Worm (Caenorhabditis elegans) whole organism, L3 larva: ENCODE measurements around the gene C02G6.2.
A peak's percentile ranks its signal among the peaks of the same experiment; 100 is the strongest.

Source experiments
- R02D3.7 ChIP-seq: fragments of 150-350 bp; optimal IDR thresholded peaks from 2 replicates; lab custom pipeline; 2014; ENCODE audit warnings: missing biosample characterization, missing genetic modification characterization
- ZK546.5 ChIP-seq: sonication (generic microtip); optimal IDR thresholded peaks from 2 replicates; lab custom pipeline; 2017; ENCODE audit warnings: missing biosample characterization, missing genetic modification characterization
- aly-2 ChIP-seq: fragments of 150-350 bp; optimal IDR thresholded peaks from 2 replicates; lab custom pipeline; 2014; ENCODE audit warnings: missing biosample characterization, missing genetic modification characterization
- ama-1 ChIP-seq: fragments of 150-350 bp; optimal IDR thresholded peaks from 2 replicates; lab custom pipeline; 2018
- ceh-16 ChIP-seq: sonication (generic microtip); optimal IDR thresholded peaks from 2 replicates; lab custom pipeline; 2017; ENCODE audit warnings: missing biosample characterization, missing genetic modification characterization
- ceh-28 ChIP-seq: fragments of 150-350 bp; optimal IDR thresholded peaks from 2 replicates; lab custom pipeline; 2014; ENCODE audit warnings: missing biosample characterization, missing genetic modification reagents, missing genetic modification characterization
- ceh-82 ChIP-seq: fragments of 150-350 bp; optimal IDR thresholded peaks from 2 replicates; lab custom pipeline; 2014; ENCODE audit warnings: missing biosample characterization, missing genetic modification characterization
- ceh-9 ChIP-seq: sonication (generic microtip); optimal IDR thresholded peaks from 2 replicates; lab custom pipeline; 2018; ENCODE audit warnings: missing biosample characterization, missing genetic modification characterization
- daf-12 ChIP-seq: fragments of 150-350 bp; optimal IDR thresholded peaks from 2 replicates; lab custom pipeline; 2014; ENCODE audit warnings: missing biosample characterization, missing genetic modification reagents, missing genetic modification characterization
- egl-27 ChIP-seq: sonication (generic microtip); optimal IDR thresholded peaks from 4 replicates; lab custom pipeline; 2017; ENCODE audit warnings: missing biosample characterization, missing genetic modification reagents, missing genetic modification characterization
- egl-5 ChIP-seq: fragments of 150-350 bp; optimal IDR thresholded peaks from 2 replicates; lab custom pipeline; 2017; ENCODE audit warnings: missing biosample characterization, missing genetic modification reagents, missing genetic modification characterization, inconsistent platforms
- elt-1 ChIP-seq: fragments of 150-350 bp; optimal IDR thresholded peaks from 2 replicates; lab custom pipeline; 2014; ENCODE audit warnings: missing biosample characterization, missing genetic modification characterization
- elt-2 ChIP-seq: sonication (generic microtip); optimal IDR thresholded peaks from 2 replicates; lab custom pipeline; 2016; ENCODE audit warnings: missing genetic modification reagents, mild to moderate bottlenecking, missing genetic modification characterization, missing compliant biosample characterization
- elt-3 ChIP-seq, 3 experiments: fragments of 150-350 bp in 1 of 3; sonication (generic microtip) in 2 of 3; optimal IDR thresholded peaks; 2 replicates in 2 of 3; 4 replicates in 1 of 3; lab custom pipeline; 2014 to 2017; ENCODE audit warnings: missing biosample characterization in 3 of 3, missing genetic modification characterization in 3 of 3
- eor-1 ChIP-seq, 2 experiments: fragments of 150-350 bp; optimal IDR thresholded peaks; 2 replicates each; lab custom pipeline; 2014 to 2018; ENCODE audit warnings: missing biosample characterization in 2 of 2, missing genetic modification characterization in 2 of 2
- fkh-10 ChIP-seq: sonication (generic microtip); optimal IDR thresholded peaks from 2 replicates; lab custom pipeline; 2017; ENCODE audit warnings: missing biosample characterization, missing genetic modification reagents, missing genetic modification characterization
- fkh-2 ChIP-seq: fragments of 150-350 bp; optimal IDR thresholded peaks from 2 replicates; lab custom pipeline; 2014; ENCODE audit warnings: missing biosample characterization, missing genetic modification reagents, missing genetic modification characterization
- fos-1 ChIP-seq: fragments of 150-350 bp; optimal IDR thresholded peaks from 2 replicates; lab custom pipeline; 2014; ENCODE audit warnings: missing biosample characterization, missing genetic modification characterization
- hmg-11 ChIP-seq: sonication (generic microtip); optimal IDR thresholded peaks from 2 replicates; lab custom pipeline; 2016; ENCODE audit warnings: missing genetic modification characterization, missing compliant biosample characterization
- jun-1 ChIP-seq: fragments of 150-350 bp; optimal IDR thresholded peaks from 2 replicates; lab custom pipeline; 2014; ENCODE audit warnings: missing biosample characterization, missing genetic modification reagents, missing genetic modification characterization
- lin-15B ChIP-seq: fragments of 150-350 bp; optimal IDR thresholded peaks from 2 replicates; lab custom pipeline; 2014; ENCODE audit warnings: missing biosample characterization, missing genetic modification characterization
- lin-39 ChIP-seq: fragments of 150-350 bp; optimal IDR thresholded peaks from 2 replicates; lab custom pipeline; 2018; ENCODE audit warnings: missing biosample characterization, missing genetic modification reagents, missing genetic modification characterization
- lsy-12 ChIP-seq: sonication (generic microtip); optimal IDR thresholded peaks from 2 replicates; lab custom pipeline; 2016; ENCODE audit warnings: mild to moderate bottlenecking, missing genetic modification characterization, missing compliant biosample characterization
- mdl-1 ChIP-seq: fragments of 150-350 bp; optimal IDR thresholded peaks from 2 replicates; lab custom pipeline; 2014; ENCODE audit warnings: missing biosample characterization, missing genetic modification characterization
- mml-1 ChIP-seq: fragments of 150-350 bp; sonication (generic microtip); optimal IDR thresholded peaks from 3 replicates; lab custom pipeline; 2014; ENCODE audit warnings: missing biosample characterization, missing genetic modification characterization
- nfya-1 ChIP-seq: sonication (generic microtip); optimal IDR thresholded peaks from 2 replicates; lab custom pipeline; 2017; ENCODE audit warnings: missing genetic modification characterization, mild to moderate bottlenecking, missing compliant biosample characterization, antibody characterized with exemption, moderate library complexity; ENCODE audit not compliant: insufficient read depth
- nhr-11 ChIP-seq: fragments of 150-350 bp; optimal IDR thresholded peaks from 2 replicates; lab custom pipeline; 2014; ENCODE audit warnings: missing biosample characterization, missing genetic modification characterization
- nhr-12 ChIP-seq: fragments of 150-350 bp; optimal IDR thresholded peaks from 2 replicates; lab custom pipeline; 2014; ENCODE audit warnings: missing biosample characterization, missing genetic modification characterization
- nhr-23 ChIP-seq: fragments of 150-350 bp; optimal IDR thresholded peaks from 2 replicates; lab custom pipeline; 2014; ENCODE audit warnings: missing biosample characterization, missing genetic modification reagents, missing genetic modification characterization
- nhr-237 ChIP-seq: fragments of 150-350 bp; optimal IDR thresholded peaks from 2 replicates; lab custom pipeline; 2014; ENCODE audit warnings: missing biosample characterization, missing genetic modification characterization
- nhr-25 ChIP-seq: sonication (generic microtip); optimal IDR thresholded peaks from 2 replicates; lab custom pipeline; 2017; ENCODE audit warnings: missing biosample characterization, missing genetic modification characterization
- nhr-28 ChIP-seq: fragments of 150-350 bp; optimal IDR thresholded peaks from 2 replicates; lab custom pipeline; 2014; ENCODE audit warnings: missing biosample characterization, missing genetic modification characterization
- nhr-43 ChIP-seq: sonication (generic microtip); optimal IDR thresholded peaks from 2 replicates; lab custom pipeline; 2016; ENCODE audit warnings: mild to moderate bottlenecking, missing genetic modification characterization, missing compliant biosample characterization; ENCODE audit not compliant: poor library complexity, severe bottlenecking
- nhr-67 ChIP-seq: fragments of 150-350 bp; optimal IDR thresholded peaks from 2 replicates; lab custom pipeline; 2014; ENCODE audit warnings: missing biosample characterization, missing genetic modification characterization
- nhr-76 ChIP-seq: fragments of 150-350 bp; sonication (generic microtip); optimal IDR thresholded peaks from 5 replicates; lab custom pipeline; 2014; ENCODE audit warnings: missing biosample characterization, missing genetic modification characterization
- nhr-77 ChIP-seq: fragments of 150-350 bp; optimal IDR thresholded peaks from 2 replicates; lab custom pipeline; 2014; ENCODE audit warnings: missing biosample characterization, missing genetic modification characterization
- pha-4 ChIP-seq: fragments of 150-350 bp; optimal IDR thresholded peaks from 2 replicates; lab custom pipeline; 2014; ENCODE audit warnings: missing biosample characterization, missing genetic modification reagents, missing genetic modification characterization
- pqm-1 ChIP-seq: fragments of 150-350 bp; optimal IDR thresholded peaks from 2 replicates; lab custom pipeline; 2017; ENCODE audit warnings: missing biosample characterization, missing genetic modification characterization, inconsistent platforms
- sea-2 ChIP-seq: fragments of 150-350 bp; sonication (generic microtip); optimal IDR thresholded peaks from 4 replicates; lab custom pipeline; 2014; ENCODE audit warnings: missing biosample characterization, missing genetic modification reagents, missing genetic modification characterization
- skn-1 ChIP-seq: fragments of 150-350 bp; optimal IDR thresholded peaks from 2 replicates; lab custom pipeline; 2014; ENCODE audit warnings: missing biosample characterization, missing genetic modification characterization
- snpc-4 ChIP-seq: fragments of 150-350 bp; optimal IDR thresholded peaks from 2 replicates; lab custom pipeline; 2014; ENCODE audit warnings: missing biosample characterization, missing genetic modification characterization
- tbx-2 ChIP-seq: sonication (generic microtip); optimal IDR thresholded peaks from 2 replicates; lab custom pipeline; 2016; ENCODE audit warnings: mild to moderate bottlenecking, missing genetic modification characterization, missing compliant biosample characterization
- unc-39 ChIP-seq: sonication (generic microtip); optimal IDR thresholded peaks from 4 replicates; lab custom pipeline; 2017; ENCODE audit warnings: missing biosample characterization, missing genetic modification characterization
- unc-62 ChIP-seq: fragments of 150-350 bp; sonication (generic microtip); optimal IDR thresholded peaks from 4 replicates; lab custom pipeline; 2014; ENCODE audit warnings: missing biosample characterization, missing genetic modification reagents, missing genetic modification characterization
- zag-1 ChIP-seq: fragments of 150-350 bp; optimal IDR thresholded peaks from 2 replicates; lab custom pipeline; 2014; ENCODE audit warnings: missing biosample characterization, missing genetic modification characterization
- ztf-11 ChIP-seq: fragments of 150-350 bp; optimal IDR thresholded peaks from 2 replicates; lab custom pipeline; 2014; ENCODE audit warnings: missing biosample characterization, missing genetic modification characterization
- ztf-4 ChIP-seq: fragments of 150-350 bp; optimal IDR thresholded peaks from 2 replicates; lab custom pipeline; 2014; ENCODE audit warnings: missing biosample characterization, missing genetic modification characterization

C02G6.2 gene

ce11 chrV:5916862-5917261, 45.0 kb downstream of the C02G6.2 start:
- TF ChIP-seq pqm-1 (no peak), fos-1 (tag; lab: Kevin White, UChicago) (no peak), unc-62 (GFP tag; lab: Kevin White, UChicago) (no peak), tbx-2 (tag; lab: Kevin White, UChicago) (no peak), lin-39 (no peak), fkh-10 (GFP tag; lab: Kevin White, UChicago) (no peak), R02D3.7 (tag; lab: Kevin White, UChicago) (no peak)

- peak; percentile 52 for TF ChIP-seq ceh-28 (tag; lab: Kevin White, UChicago)
- TF ChIP-seq mdl-1 (tag; lab: Kevin White, UChicago): no peak
- TF ChIP-seq ZK546.5 (tag; lab: Kevin White, UChicago): no peak
- TF ChIP-seq ceh-9: no peak
- peak; percentile 95 for TF ChIP-seq nhr-43
- TF ChIP-seq tbx-2 (tag; lab: Kevin White, UChicago): no peak
- TF ChIP-seq sea-2 (GFP tag; lab: Kevin White, UChicago): no peak
- no peak for TF ChIP-seq fos-1 (tag; lab: Kevin White, UChicago)
- TF ChIP-seq ztf-4: no peak
- peak; percentile 37 for TF ChIP-seq egl-5 (tag; lab: Kevin White, UChicago)
- peak; percentile 71 for TF ChIP-seq nfya-1 (tag; lab: Kevin White, UChicago)
- TF ChIP-seq nhr-77: no peak
- no peak for TF ChIP-seq unc-39 (tag; lab: Kevin White, UChicago)
- peak; percentile 56 for TF ChIP-seq hmg-11 (tag; lab: Kevin White, UChicago)
- TF ChIP-seq lsy-12 (tag; lab: Kevin White, UChicago): peak; percentile 80
- TF ChIP-seq zag-1 (tag; lab: Kevin White, UChicago): no peak
- peak; percentile 59 for TF ChIP-seq skn-1 (tag; lab: Kevin White, UChicago)
- no peak for TF ChIP-seq nhr-67 (tag; lab: Kevin White, UChicago)
- TF ChIP-seq unc-62 (GFP tag; lab: Kevin White, UChicago): no peak
- TF ChIP-seq jun-1 (tag; lab: Kevin White, UChicago): peak; percentile 42
- TF ChIP-seq eor-1 (tag; optimal IDR thresholded peaks at IDR 0.05; lab: Kevin White, UChicago): no peak
- TF ChIP-seq pha-4 (tag; lab: Kevin White, UChicago): no peak
- TF ChIP-seq nhr-11 (tag; lab: Kevin White, UChicago): no peak
- no peak for TF ChIP-seq ama-1 (lab: Kevin White, UChicago)
- TF ChIP-seq mml-1 (tag; lab: Kevin White, UChicago): no peak
- peak; percentile 82 for TF ChIP-seq nhr-23 (tag; lab: Kevin White, UChicago)
- TF ChIP-seq lin-39: peak; percentile 34
- peak; percentile 76 for TF ChIP-seq lin-15B (tag; lab: Kevin White, UChicago)
- no peak for TF ChIP-seq snpc-4 (tag; lab: Kevin White, UChicago)
- no peak for TF ChIP-seq nhr-12 (tag; lab: Kevin White, UChicago)
- no peak for TF ChIP-seq egl-27
- TF ChIP-seq aly-2 (tag; lab: Kevin White, UChicago): no peak
- no peak for TF ChIP-seq fkh-10 (GFP tag; lab: Kevin White, UChicago)
- peak; percentile 30 for TF ChIP-seq nhr-25
- TF ChIP-seq ceh-82 (tag; lab: Kevin White, UChicago): peak; percentile 48
- TF ChIP-seq nhr-76 (tag; lab: Kevin White, UChicago): peak; percentile 47
- TF ChIP-seq nhr-237 (tag; lab: Kevin White, UChicago): no peak
- no peak for TF ChIP-seq ztf-11 (tag; lab: Kevin White, UChicago)
- TF ChIP-seq daf-12 (tag; lab: Kevin White, UChicago): no peak
- TF ChIP-seq elt-1 (tag; lab: Kevin White, UChicago): no peak
- TF ChIP-seq pqm-1: peak; percentile 50
- no peak for TF ChIP-seq elt-3 (tag; optimal IDR thresholded peaks at IDR 0.05; lab: Kevin White, UChicago)
- peak; percentile 56 for TF ChIP-seq fkh-2
- TF ChIP-seq R02D3.7 (tag; lab: Kevin White, UChicago): peak; percentile 71
- no peak for TF ChIP-seq nhr-28 (tag; lab: Kevin White, UChicago)
- TF ChIP-seq elt-2 (tag; lab: Kevin White, UChicago): no peak
- no peak for TF ChIP-seq ceh-16 (tag; lab: Kevin White, UChicago)
- TF ChIP-seq, all 47 proteins: peak for 17
These were observed 45.8 kb downstream of the C02G6.2 start, which contains the start of gene lrpr-1 for ce11 chrV:5917707-5918106. TSS of gene lrpr-1 (minus strand) at chrV:5917891.
